Fruit fly (Drosophila melanogaster): Measurements from ENCODE around the gene toc.

- no peak for TF ChIP-seq psq (optimal IDR thresholded peaks at IDR 0.05)
- TF ChIP-seq CG8478 (optimal IDR thresholded peaks at IDR 0.05) = no peak
- TF ChIP-seq Dll (optimal IDR thresholded peaks at IDR 0.05) = no peak
- TF ChIP-seq pan (optimal IDR thresholded peaks at IDR 0.05) = no peak
These were observed 102.5 kb downstream of the toc start, which contains the start of gene CG17261 for dm6 chr2L:3041918-3042615.

Data from whole organism.